Fruit fly (Drosophila melanogaster) whole organism, embryonic: ENCODE measurements around the gene CG10185.
A peak's percentile ranks its signal among the peaks of the same experiment; 100 is the strongest.

Experiments used
- ATbp ChIP-seq: fragments of 200-800 bp; sonication (Bioruptor generic); optimal IDR thresholded peaks from 2 replicates; lab custom pipeline; 2017; ENCODE audit warnings: missing biosample characterization, mild to moderate bottlenecking, missing genetic modification characterization, missing genetic modification reagents
- CG10209 ChIP-seq: fragments of 200-800 bp; sonication (Bioruptor generic); optimal IDR thresholded peaks from 3 replicates; lab custom pipeline; 2017; ENCODE audit warnings: missing biosample characterization, mild to moderate bottlenecking, missing genetic modification characterization, missing genetic modification reagents
- CG1024 ChIP-seq: fragments of 200-800 bp; sonication (Bioruptor generic); IDR thresholded peaks from 2 replicates; pipeline ENCODE4 v1.3.6; 2022; ENCODE audit warnings: missing biosample characterization, missing genetic modification characterization
- CG10431 ChIP-seq: fragments of 200-800 bp; sonication (Bioruptor generic); optimal IDR thresholded peaks from 3 replicates; lab custom pipeline; 2018; ENCODE audit warnings: missing biosample characterization, mild to moderate bottlenecking, missing genetic modification characterization
- CG10959 ChIP-seq: fragments of 200-800 bp; sonication (Bioruptor generic); IDR thresholded peaks from 2 replicates; pipeline ENCODE4 v1.3.6; 2022; ENCODE audit warnings: missing biosample characterization, missing genetic modification characterization
- CG10979 ChIP-seq: fragments of 200-800 bp; sonication (Bioruptor generic); optimal IDR thresholded peaks from 2 replicates; lab custom pipeline; 2018; ENCODE audit warnings: missing biosample characterization, mild to moderate bottlenecking, missing genetic modification characterization, moderate library complexity
- CG12391 ChIP-seq: fragments of 200-800 bp; sonication (Bioruptor generic); optimal IDR thresholded peaks from 3 replicates; lab custom pipeline; 2018; ENCODE audit warnings: missing biosample characterization, mild to moderate bottlenecking, missing genetic modification characterization, moderate library complexity
- CG14860 ChIP-seq: fragments of 200-800 bp; sonication (Bioruptor generic); IDR thresholded peaks from 3 replicates; pipeline ENCODE4 v1.3.6; 2022; ENCODE audit warnings: missing biosample characterization, missing genetic modification characterization; ENCODE audit not compliant: partially characterized antibody
- CG1529 ChIP-seq: fragments of 200-800 bp; sonication (Bioruptor generic); optimal IDR thresholded peaks from 3 replicates; lab custom pipeline; 2018; ENCODE audit warnings: missing biosample characterization, missing genetic modification characterization
- CG15696 ChIP-seq: fragments of 200-800 bp; sonication (Bioruptor generic); optimal IDR thresholded peaks from 2 replicates; lab custom pipeline; 2019; ENCODE audit warnings: missing biosample characterization, mild to moderate bottlenecking, missing genetic modification characterization, moderate library complexity
- CG16813 ChIP-seq: fragments of 200-800 bp; sonication (Bioruptor generic); IDR thresholded peaks from 3 replicates; pipeline ENCODE4 v1.3.6; 2022; ENCODE audit warnings: missing biosample characterization, missing genetic modification characterization; ENCODE audit not compliant: partially characterized antibody
- CG17328 ChIP-seq: fragments of 200-800 bp; sonication (Bioruptor generic); IDR thresholded peaks from 2 replicates; pipeline ENCODE4 v1.3.6; 2022; ENCODE audit warnings: missing biosample characterization, missing genetic modification characterization
- CG17361 ChIP-seq: fragments of 200-800 bp; sonication (Bioruptor generic); IDR thresholded peaks from 3 replicates; pipeline ENCODE4 v1.3.6; 2022; ENCODE audit warnings: missing biosample characterization, missing genetic modification characterization
- CG17568 ChIP-seq: fragments of 200-800 bp; sonication (Bioruptor generic); optimal IDR thresholded peaks from 2 replicates; lab custom pipeline; 2018; ENCODE audit warnings: missing biosample characterization, mild to moderate bottlenecking, missing genetic modification characterization, moderate library complexity
- CG2199 ChIP-seq: fragments of 200-800 bp; sonication (Bioruptor generic); IDR thresholded peaks from 3 replicates; pipeline ENCODE4 v1.3.6; 2022; ENCODE audit warnings: missing biosample characterization, missing genetic modification characterization
- CG2678 ChIP-seq: fragments of 200-800 bp; sonication (Bioruptor generic); optimal IDR thresholded peaks from 3 replicates; lab custom pipeline; 2019; ENCODE audit warnings: missing biosample characterization, mild to moderate bottlenecking, missing genetic modification characterization, moderate library complexity
- CG32772 ChIP-seq: fragments of 200-800 bp; sonication (Bioruptor generic); IDR thresholded peaks from 2 replicates; pipeline ENCODE4 v1.3.6; 2022; ENCODE audit warnings: missing biosample characterization, missing genetic modification characterization
- CG3281 ChIP-seq: fragments of 200-800 bp; sonication (Bioruptor generic); optimal IDR thresholded peaks from 3 replicates; lab custom pipeline; 2017; ENCODE audit warnings: missing biosample characterization, mild to moderate bottlenecking, missing genetic modification characterization
- CG4328 ChIP-seq: fragments of 200-800 bp; sonication (Bioruptor generic); optimal IDR thresholded peaks from 3 replicates; lab custom pipeline; 2017; ENCODE audit warnings: missing biosample characterization, missing genetic modification reagents, missing genetic modification characterization
- CG4707 ChIP-seq: fragments of 200-800 bp; sonication (Bioruptor generic); optimal IDR thresholded peaks from 2 replicates; lab custom pipeline; 2018; ENCODE audit warnings: missing biosample characterization, mild to moderate bottlenecking, missing genetic modification characterization, moderate library complexity
- CG4730 ChIP-seq: fragments of 200-800 bp; sonication (Bioruptor generic); IDR thresholded peaks from 2 replicates; pipeline ENCODE4 v1.3.6; 2022; ENCODE audit warnings: missing biosample characterization, missing genetic modification characterization
- CG6689 ChIP-seq: fragments of 200-800 bp; sonication (Bioruptor generic); IDR thresholded peaks from 2 replicates; pipeline ENCODE4 v1.3.6; 2022; ENCODE audit warnings: missing biosample characterization, missing genetic modification characterization
- CG7271 ChIP-seq: fragments of 200-800 bp; sonication (Bioruptor generic); optimal IDR thresholded peaks from 2 replicates; lab custom pipeline; 2018; ENCODE audit warnings: missing biosample characterization, mild to moderate bottlenecking, missing genetic modification characterization, moderate library complexity
- Drgx ChIP-seq: fragments of 200-800 bp; sonication (Bioruptor generic); IDR thresholded peaks from 2 replicates; pipeline ENCODE4 v1.3.6; 2022; ENCODE audit warnings: missing biosample characterization, missing genetic modification characterization
- Hr51 ChIP-seq, 2 experiments: fragments of 200-800 bp; sonication (Bioruptor generic); optimal IDR thresholded peaks; 2 replicates in 1 of 2; 3 replicates in 1 of 2; lab custom pipeline; 2016 to 2018; ENCODE audit warnings: missing biosample characterization in 2 of 2, missing genetic modification characterization in 2 of 2, mild to moderate bottlenecking in 1 of 2, moderate library complexity in 1 of 2
- Mad ChIP-seq: fragments of 200-800 bp; sonication (Bioruptor generic); optimal IDR thresholded peaks from 2 replicates; lab custom pipeline; 2016; ENCODE audit warnings: missing biosample characterization, missing genetic modification characterization
- Nf-YA ChIP-seq: fragments of 200-800 bp; sonication (Bioruptor generic); IDR thresholded peaks from 2 replicates; pipeline ENCODE4 v1.3.6; 2022; ENCODE audit warnings: missing biosample characterization, missing genetic modification characterization
- Opbp ChIP-seq: fragments of 200-800 bp; sonication (Bioruptor generic); IDR thresholded peaks from 3 replicates; pipeline ENCODE4 v1.3.6; 2022; ENCODE audit warnings: missing biosample characterization, missing genetic modification characterization; ENCODE audit not compliant: partially characterized antibody
- Ravus ChIP-seq: fragments of 200-800 bp; sonication (Bioruptor generic); IDR thresholded peaks from 2 replicates; pipeline ENCODE4 v1.3.6; 2022; ENCODE audit warnings: missing biosample characterization, missing genetic modification characterization
- Sin3A ChIP-seq: fragments of >200 bp; optimal IDR thresholded peaks from 2 replicates; lab custom pipeline; 2018
- Sox102F ChIP-seq: fragments of 200-800 bp; sonication (Bioruptor generic); optimal IDR thresholded peaks from 2 replicates; lab custom pipeline; 2018; ENCODE audit warnings: missing biosample characterization, mild to moderate bottlenecking, missing genetic modification characterization, moderate library complexity
- Xrp1 ChIP-seq: fragments of 200-800 bp; sonication (Bioruptor generic); IDR thresholded peaks from 2 replicates; pipeline ENCODE4 v1.3.6; 2022; ENCODE audit warnings: missing biosample characterization, missing genetic modification characterization
- amos ChIP-seq: fragments of 200-800 bp; sonication (Bioruptor generic); IDR thresholded peaks from 2 replicates; pipeline ENCODE4 v1.3.6; 2022; ENCODE audit warnings: missing biosample characterization, missing genetic modification characterization; ENCODE audit not compliant: partially characterized antibody
- bbx ChIP-seq: fragments of 200-800 bp; sonication (Bioruptor generic); IDR thresholded peaks from 2 replicates; pipeline ENCODE4 v1.3.6; 2022; ENCODE audit warnings: missing biosample characterization, missing genetic modification characterization; ENCODE audit not compliant: partially characterized antibody
- caup ChIP-seq: fragments of 200-800 bp; sonication (Bioruptor generic); optimal IDR thresholded peaks from 3 replicates; lab custom pipeline; 2017; ENCODE audit warnings: missing biosample characterization, mild to moderate bottlenecking, missing genetic modification characterization, moderate library complexity; ENCODE audit not compliant: severe bottlenecking
- danr ChIP-seq: fragments of 200-800 bp; sonication (Bioruptor generic); IDR thresholded peaks from 2 replicates; pipeline ENCODE4 v1.3.6; 2022; ENCODE audit warnings: missing biosample characterization, missing genetic modification characterization
- eve ChIP-seq, 2 experiments: fragments of >200 bp; optimal IDR thresholded peaks; 2 replicates each; lab custom pipeline; 2017; ENCODE audit warnings: missing biosample characterization in 2 of 2, missing genetic modification characterization in 2 of 2
- gfzf ChIP-seq: fragments of 200-800 bp; sonication (Bioruptor generic); optimal IDR thresholded peaks from 2 replicates; lab custom pipeline; 2016; ENCODE audit warnings: missing biosample characterization, mild to moderate bottlenecking, missing genetic modification characterization, moderate library complexity
- h ChIP-seq: fragments of >200 bp; optimal IDR thresholded peaks from 2 replicates; lab custom pipeline; 2017
- hkb ChIP-seq, 2 experiments: fragments of 200-800 bp in 1 of 2; fragments of >200 bp in 1 of 2; sonication (Bioruptor generic) in 1 of 2; IDR thresholded peaks in 1 of 2; optimal IDR thresholded peaks in 1 of 2; 2 replicates each; pipeline versions ENCODE4 v1.3.6 to Lab custom; 2017 to 2022; ENCODE audit warnings: missing biosample characterization in 1 of 2, missing genetic modification characterization in 1 of 2
- kni ChIP-seq: fragments of 200-800 bp; sonication (Bioruptor generic); optimal IDR thresholded peaks from 3 replicates; lab custom pipeline; 2017; ENCODE audit warnings: mild to moderate bottlenecking, missing biosample characterization, missing genetic modification reagents, missing genetic modification characterization
- lab ChIP-seq: fragments of 200-800 bp; sonication (Bioruptor generic); optimal IDR thresholded peaks from 3 replicates; lab custom pipeline; 2017; ENCODE audit warnings: missing biosample characterization, missing genetic modification characterization, mild to moderate bottlenecking, moderate library complexity, missing genetic modification reagents
- mld ChIP-seq: fragments of 200-800 bp; sonication (Bioruptor generic); IDR thresholded peaks from 3 replicates; pipeline ENCODE4 v1.3.6; 2022; ENCODE audit warnings: missing biosample characterization, missing genetic modification characterization; ENCODE audit not compliant: partially characterized antibody
- nerfin-1 ChIP-seq: fragments of 200-800 bp; sonication (Bioruptor generic); optimal IDR thresholded peaks from 3 replicates; lab custom pipeline; 2019; ENCODE audit warnings: missing biosample characterization, mild to moderate bottlenecking, missing genetic modification characterization, moderate library complexity
- otp ChIP-seq: fragments of 200-800 bp; sonication (Bioruptor generic); IDR thresholded peaks from 3 replicates; pipeline ENCODE4, ENCODE4 v1.3.6; 2022; ENCODE audit warnings: missing biosample characterization, missing genetic modification characterization
- schlank ChIP-seq: fragments of 200-800 bp; sonication (Bioruptor generic); optimal IDR thresholded peaks from 2 replicates; lab custom pipeline; 2018; ENCODE audit warnings: missing biosample characterization, mild to moderate bottlenecking, missing genetic modification characterization
- sens-2 ChIP-seq: fragments of 200-800 bp; sonication (Bioruptor generic); IDR thresholded peaks from 2 replicates; pipeline ENCODE4 v1.3.6; 2022; ENCODE audit warnings: missing biosample characterization, missing genetic modification characterization
- tgo ChIP-seq: fragments of 200-800 bp; sonication (Bioruptor generic); IDR thresholded peaks from 3 replicates; pipeline ENCODE4 v1.3.6; 2022; ENCODE audit warnings: missing biosample characterization, missing genetic modification characterization
- usp ChIP-seq: fragments of >200 bp; optimal IDR thresholded peaks from 2 replicates; lab custom pipeline; 2017; ENCODE audit warnings: missing biosample characterization, missing genetic modification characterization
- zfh1 ChIP-seq: fragments of 200-800 bp; sonication (Bioruptor generic); IDR thresholded peaks from 3 replicates; pipeline ENCODE4 v1.3.6; 2022; ENCODE audit warnings: missing biosample characterization, missing genetic modification characterization

Gene CG10185

DNA sequence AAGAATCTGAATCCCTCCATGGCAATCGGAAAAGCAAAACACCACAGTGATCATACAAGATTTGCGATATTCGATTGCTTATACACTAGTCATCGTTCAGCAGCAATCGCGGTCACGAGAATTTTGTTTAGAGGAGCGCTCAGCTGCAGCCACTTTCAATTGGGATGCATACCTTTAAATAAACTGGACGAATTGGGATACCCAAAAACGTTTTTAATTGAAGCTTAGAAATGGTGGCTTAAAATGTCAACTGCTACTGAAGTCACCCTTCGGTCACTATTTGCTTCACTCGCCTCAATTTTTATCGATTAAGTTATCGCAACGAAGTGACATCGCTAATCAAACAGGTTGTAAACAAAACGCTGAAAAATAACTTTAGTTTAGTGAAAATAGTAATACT is 18.0 kb downstream of the CG10185 start, which contains the start of the genes IKKbeta and CG5013 (continued):
- peak; percentile 85 for TF ChIP-seq CG14860 (GFP tag; lab: Robert Waterston, UW)
- no peak for TF ChIP-seq CG7271
- TF ChIP-seq CG10209 (GFP tag; lab: Kevin White, UChicago), result no peak
- TF ChIP-seq CG17328 (GFP tag; lab: Robert Waterston, UW), result no peak
- TF ChIP-seq Ravus (GFP tag; lab: Robert Waterston, UW), result no peak
- peak; percentile 81 for TF ChIP-seq CG16813 (GFP tag; lab: Robert Waterston, UW)
- TF ChIP-seq kni (GFP tag; lab: Kevin White, UChicago), result no peak
- TF ChIP-seq CG4730, result no peak
- peak; percentile 76 for TF ChIP-seq nerfin-1 (tag; lab: Kevin White, UChicago)
- no peak for TF ChIP-seq caup
- no peak for TF ChIP-seq CG2678 (tag; lab: Kevin White, UChicago)
- TF ChIP-seq mld (GFP tag; lab: Robert Waterston, UW), result peak; percentile 69
- TF ChIP-seq Xrp1 (GFP tag; lab: Robert Waterston, UW), result peak; percentile 41; the same call in 1 of the 2 replicates
- TF ChIP-seq bbx, result peak; percentile 70
- TF ChIP-seq CG1024 (GFP tag; lab: Robert Waterston, UW), result no peak
- TF ChIP-seq sens-2 (GFP tag; lab: Robert Waterston, UW), result no peak
- TF ChIP-seq zfh1 (GFP tag; lab: Robert Waterston, UW), result 0 out of 3 replicates have a peak, but pooled peaks have one; percentile 34
- TF ChIP-seq Sin3A (lab: Kevin White, UChicago), result peak; percentile 93
- TF ChIP-seq CG17361 (GFP tag; lab: Robert Waterston, UW), result peak; percentile 73
- no peak for TF ChIP-seq Mad
- TF ChIP-seq otp, result no peak
- no peak for TF ChIP-seq Sox102F (GFP tag; lab: Kevin White, UChicago)
- TF ChIP-seq usp, result no peak
- TF ChIP-seq hkb (optimal IDR thresholded peaks at IDR 0.05; lab: Kevin White, UChicago), result no peak
- TF ChIP-seq hkb (GFP tag; IDR thresholded peaks at IDR 0.05; lab: Robert Waterston, UW), result no peak
- TF ChIP-seq CG2199 (GFP tag; lab: Robert Waterston, UW), result no peak
- TF ChIP-seq amos (GFP tag; lab: Robert Waterston, UW), result peak; percentile 67
- no peak for TF ChIP-seq CG17568 (GFP tag; lab: Kevin White, UChicago)
- peak; percentile 72; the same call in 2 of the 3 replicates for TF ChIP-seq Opbp (GFP tag; lab: Robert Waterston, UW)
- TF ChIP-seq schlank (tag; lab: Kevin White, UChicago), result no peak
- TF ChIP-seq tgo (GFP tag; lab: Robert Waterston, UW), result peak; percentile 28; the same call in 1 of the 3 replicates
- peak; percentile 40 for TF ChIP-seq CG10979 (tag; lab: Kevin White, UChicago)
- peak; percentile 36; the same call in 1 of the 2 replicates for TF ChIP-seq CG32772
- no peak for TF ChIP-seq Drgx
- no peak for TF ChIP-seq CG4328 (GFP tag; lab: Kevin White, UChicago)
- no peak for TF ChIP-seq CG3281
- no peak for TF ChIP-seq danr (GFP tag; lab: Robert Waterston, UW)
- TF ChIP-seq CG15696 (tag; lab: Kevin White, UChicago), result no peak
- no peak for TF ChIP-seq CG10959 (GFP tag; lab: Robert Waterston, UW)
- peak; percentile 46 for TF ChIP-seq gfzf
- TF ChIP-seq CG1529 (GFP tag; lab: Kevin White, UChicago), result no peak
- no peak for TF ChIP-seq h (lab: Kevin White, UChicago)
- TF ChIP-seq lab (GFP tag; lab: Kevin White, UChicago), result no peak
- 0 out of 2 replicates have a peak, but pooled peaks have one; percentile 41 for TF ChIP-seq CG6689
- TF ChIP-seq CG4707 (GFP tag; lab: Kevin White, UChicago), result no peak
- TF ChIP-seq Hr51 (GFP tag; optimal IDR thresholded peaks at IDR 0.05; lab: Kevin White, UChicago), result peak in 1 of 2 experiments; percentile 44
- no peak for TF ChIP-seq Nf-YA (GFP tag; lab: Robert Waterston, UW)
- no peak for TF ChIP-seq ATbp (GFP tag; lab: Kevin White, UChicago)
- no peak for TF ChIP-seq CG10431
- TF ChIP-seq CG12391, result peak; percentile 48
- TF ChIP-seq eve (GFP tag; optimal IDR thresholded peaks at IDR 0.05; lab: Kevin White, UChicago), result no peak
